Worm (Caenorhabditis elegans) whole organism, early embryonic: ENCODE measurements around the gene pigx-1.

Experiments
- B0310.2 ChIP-seq: sonication (generic microtip); optimal IDR thresholded peaks from 2 replicates; lab custom pipeline; 2016; ENCODE audit warnings: mild to moderate bottlenecking, missing genetic modification characterization, missing compliant biosample characterization
- F13C5.2 ChIP-seq: sonication (generic microtip); optimal IDR thresholded peaks from 2 replicates; lab custom pipeline; 2017; ENCODE audit warnings: mild to moderate bottlenecking, missing genetic modification characterization, inconsistent platforms, missing compliant biosample characterization
- aly-1 ChIP-seq: sonication (generic microtip); optimal IDR thresholded peaks from 2 replicates; lab custom pipeline; 2016; ENCODE audit warnings: missing genetic modification characterization, missing compliant biosample characterization
- ama-1 ChIP-seq: fragments of 150-350 bp; optimal IDR thresholded peaks from 2 replicates; lab custom pipeline; 2014
- ceh-13 ChIP-seq: fragments of 200-800 bp; sonication (Bioruptor generic); optimal IDR thresholded peaks from 2 replicates; lab custom pipeline; 2018; ENCODE audit warnings: mild to moderate bottlenecking, missing genetic modification characterization, missing compliant biosample characterization
- ceh-36 ChIP-seq: sonication (generic microtip); optimal IDR thresholded peaks from 2 replicates; lab custom pipeline; 2016; ENCODE audit warnings: missing genetic modification characterization, inconsistent platforms, missing compliant biosample characterization
- ets-7 ChIP-seq: sonication (generic microtip); optimal IDR thresholded peaks from 2 replicates; lab custom pipeline; 2016; ENCODE audit warnings: missing genotype, missing genetic modification characterization, missing compliant biosample characterization
- flt-1 ChIP-seq: fragments of 200-800 bp; sonication (Bioruptor generic); IDR thresholded peaks from 2 replicates; pipeline ENCODE4 v1.3.6; 2022; ENCODE audit warnings: missing genetic modification characterization, missing compliant biosample characterization
- hmbx-1 ChIP-seq: sonication (generic microtip); optimal IDR thresholded peaks from 2 replicates; lab custom pipeline; 2016; ENCODE audit warnings: mild to moderate bottlenecking, missing genetic modification characterization, missing compliant biosample characterization
- hmg-4 ChIP-seq: fragments of 200-800 bp; sonication (Bioruptor generic); optimal IDR thresholded peaks from 2 replicates; lab custom pipeline; 2018; ENCODE audit warnings: mild to moderate bottlenecking, missing genetic modification characterization, missing compliant biosample characterization
- hnd-1 ChIP-seq: sonication (generic microtip); optimal IDR thresholded peaks from 2 replicates; lab custom pipeline; 2016; ENCODE audit warnings: missing genetic modification characterization, missing compliant biosample characterization
- pes-1 ChIP-seq: fragments of 200-800 bp; sonication (Bioruptor generic); IDR thresholded peaks from 2 replicates; pipeline ENCODE4 v1.3.6; 2022; ENCODE audit warnings: missing genetic modification reagents, missing genetic modification characterization, missing compliant biosample characterization
- scrt-1 ChIP-seq: fragments of 200-800 bp; sonication (Bioruptor generic); IDR thresholded peaks from 2 replicates; pipeline ENCODE4 v1.3.6; 2022; ENCODE audit warnings: missing genetic modification characterization, missing compliant biosample characterization
- sea-1 ChIP-seq: fragments of 200-800 bp; sonication (Bioruptor generic); conservative IDR thresholded peaks from 2 replicates; pipeline ENCODE4 v1.3.6; 2022; ENCODE audit warnings: missing genetic modification characterization, missing compliant biosample characterization
- tbx-11 ChIP-seq: fragments of 200-800 bp; sonication (Bioruptor generic); IDR thresholded peaks from 2 replicates; pipeline ENCODE4 v1.3.6; 2022; ENCODE audit warnings: missing genetic modification characterization, missing compliant biosample characterization
- tbx-37 ChIP-seq: fragments of 200-800 bp; sonication (Bioruptor generic); conservative IDR thresholded peaks from 2 replicates; pipeline ENCODE4 v1.3.6; 2022; ENCODE audit warnings: missing genetic modification reagents, missing genetic modification characterization, missing compliant biosample characterization
- tra-4 ChIP-seq: sonication (generic microtip); optimal IDR thresholded peaks from 2 replicates; lab custom pipeline; 2017; ENCODE audit warnings: missing genetic modification characterization, missing compliant biosample characterization

Gene pigx-1

DNA sequence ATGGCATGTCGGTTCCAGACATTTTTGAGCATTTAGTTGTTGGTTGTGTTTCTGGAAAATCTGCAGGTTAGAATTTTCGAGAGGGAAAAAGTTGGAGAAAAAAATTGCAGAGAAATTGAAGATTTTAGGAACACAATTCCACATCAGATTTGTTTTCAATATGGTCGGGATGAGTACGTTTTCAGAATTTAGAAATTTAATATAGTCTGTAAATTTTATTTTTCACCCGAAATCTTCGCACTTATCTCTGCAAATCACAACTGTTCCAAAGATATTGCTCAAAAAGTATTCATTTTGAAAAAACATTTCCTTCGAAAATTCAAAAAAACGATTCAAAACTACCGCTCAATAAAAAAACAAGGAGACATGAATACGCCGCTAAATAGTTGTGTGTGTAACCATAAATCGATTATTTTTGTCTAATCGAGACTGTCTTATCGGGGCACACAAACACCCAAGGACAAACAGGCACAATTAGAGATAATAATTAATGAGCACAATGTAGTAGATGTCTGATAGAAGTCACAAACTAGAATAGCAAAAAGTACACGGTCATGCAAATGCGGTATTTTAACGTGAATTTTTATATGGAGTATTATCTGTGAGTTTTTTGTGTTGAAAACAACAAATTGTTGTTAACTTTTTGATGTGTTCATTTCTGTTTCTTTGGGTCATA is 50.5 kb downstream of the pigx-1 start, which contains the start of gene vpat-1:
Gene vpat-1 (minus strand): TSS at position 51 of the 676 bp plus-strand sequence.
- TF ChIP-seq flt-1 (GFP tag; lab: Robert Waterston, UW): no peak
- no peak for TF ChIP-seq sea-1 (GFP tag; lab: Robert Waterston, UW)
- no peak for TF ChIP-seq tra-4
- no peak for TF ChIP-seq scrt-1 (GFP tag; lab: Robert Waterston, UW)
- TF ChIP-seq tbx-11 (GFP tag; lab: Robert Waterston, UW): no peak
- no peak for TF ChIP-seq hmg-4 (GFP tag; lab: Kevin White, UChicago)
- TF ChIP-seq B0310.2 (tag; lab: Kevin White, UChicago): no peak
- no peak for TF ChIP-seq ceh-13
- no peak for TF ChIP-seq ama-1 (lab: Kevin White, UChicago)
- no peak for TF ChIP-seq ets-7
- TF ChIP-seq F13C5.2: no peak
- TF ChIP-seq tbx-37: no peak
- no peak for TF ChIP-seq pes-1 (GFP tag; lab: Robert Waterston, UW)
- TF ChIP-seq hmbx-1: no peak
- TF ChIP-seq ceh-36 (tag; lab: Kevin White, UChicago): no peak
- no peak for TF ChIP-seq hnd-1
- TF ChIP-seq aly-1 (tag; lab: Kevin White, UChicago): no peak
